Fruit fly (Drosophila melanogaster) whole organism, adult: ENCODE data around the gene CG32276.

Experiments used
- CG11617 ChIP-seq: fragments of 200-800 bp; sonication (Bioruptor generic); optimal IDR thresholded peaks from 2 replicates; lab custom pipeline; 2017; ENCODE audit warnings: mild to moderate bottlenecking, missing biosample characterization, missing genetic modification reagents, missing genetic modification characterization
- CG12768 ChIP-seq: fragments of 200-800 bp; sonication (Bioruptor generic); optimal IDR thresholded peaks from 2 replicates; lab custom pipeline; 2017; ENCODE audit warnings: missing biosample characterization, missing genetic modification characterization, mild to moderate bottlenecking, moderate library complexity, missing genetic modification reagents
- CG14711 ChIP-seq: fragments of 200-800 bp; sonication (Bioruptor generic); optimal IDR thresholded peaks from 2 replicates; lab custom pipeline; 2018; ENCODE audit warnings: missing biosample characterization, mild to moderate bottlenecking, missing genetic modification characterization, moderate library complexity
- CG1620 ChIP-seq: fragments of 200-800 bp; sonication (Bioruptor generic); optimal IDR thresholded peaks from 2 replicates; lab custom pipeline; 2016; ENCODE audit warnings: missing biosample characterization, missing genetic modification characterization
- CG33017 ChIP-seq: fragments of 200-800 bp; sonication (Bioruptor generic); optimal IDR thresholded peaks from 2 replicates; lab custom pipeline; 2018; ENCODE audit warnings: missing biosample characterization, mild to moderate bottlenecking, missing genetic modification characterization, moderate library complexity
- CG5204 ChIP-seq: fragments of 200-800 bp; sonication (Bioruptor generic); optimal IDR thresholded peaks from 2 replicates; lab custom pipeline; 2016; ENCODE audit warnings: missing biosample characterization, missing genetic modification characterization
- CG7045 ChIP-seq: fragments of 200-800 bp; sonication (Bioruptor generic); optimal IDR thresholded peaks from 2 replicates; lab custom pipeline; 2017; ENCODE audit warnings: missing biosample characterization, mild to moderate bottlenecking, missing genetic modification characterization
- CG7101 ChIP-seq: fragments of 200-800 bp; sonication (Bioruptor generic); optimal IDR thresholded peaks from 2 replicates; lab custom pipeline; 2018; ENCODE audit warnings: missing biosample characterization, mild to moderate bottlenecking, missing genetic modification characterization, moderate library complexity
- Clk ChIP-seq: fragments of 200-800 bp; sonication (Bioruptor generic); optimal IDR thresholded peaks from 2 replicates; lab custom pipeline; 2017; ENCODE audit warnings: missing biosample characterization, missing genetic modification characterization
- Crg-1 ChIP-seq: fragments of 200-800 bp; sonication (Bioruptor generic); optimal IDR thresholded peaks from 2 replicates; lab custom pipeline; 2016; ENCODE audit warnings: missing biosample characterization, missing genetic modification characterization
- Hr96 ChIP-seq: fragments of 200-800 bp; sonication (Bioruptor generic); optimal IDR thresholded peaks from 2 replicates; lab custom pipeline; 2016; ENCODE audit warnings: missing biosample characterization, missing genetic modification characterization
- Mnt ChIP-seq: fragments of 200-800 bp; sonication (Bioruptor generic); optimal IDR thresholded peaks from 2 replicates; lab custom pipeline; 2016; ENCODE audit warnings: missing biosample characterization, mild to moderate bottlenecking, missing genetic modification characterization
- bab1 ChIP-seq: fragments of 200-800 bp; sonication (Bioruptor generic); optimal IDR thresholded peaks from 3 replicates; lab custom pipeline; 2019; ENCODE audit warnings: missing biosample characterization, mild to moderate bottlenecking, missing genetic modification characterization, moderate library complexity
- cic ChIP-seq: fragments of 200-800 bp; sonication (Bioruptor generic); optimal IDR thresholded peaks from 2 replicates; lab custom pipeline; 2017; ENCODE audit warnings: missing biosample characterization, mild to moderate bottlenecking, missing genetic modification characterization, moderate library complexity
- cnc ChIP-seq, 2 experiments: fragments of >200 bp; optimal IDR thresholded peaks; 2 replicates each; lab custom pipeline; 2017
- kay ChIP-seq: fragments of 200-800 bp; sonication (Bioruptor generic); peaks from one replicate; lab custom pipeline; 2016; ENCODE audit warnings: missing biosample characterization, missing genetic modification characterization, borderline replicate concordance
- ovo ChIP-seq: fragments of 200-800 bp; sonication (Bioruptor generic); optimal IDR thresholded peaks from 2 replicates; lab custom pipeline; 2016; ENCODE audit warnings: missing biosample characterization, missing genetic modification characterization
- pad ChIP-seq: fragments of 200-800 bp; sonication (Bioruptor generic); optimal IDR thresholded peaks from 3 replicates; lab custom pipeline; 2017; ENCODE audit warnings: missing biosample characterization, missing genetic modification characterization, mild to moderate bottlenecking, moderate library complexity, missing genetic modification reagents
- tj ChIP-seq: fragments of 200-800 bp; sonication (Bioruptor generic); optimal IDR thresholded peaks from 3 replicates; lab custom pipeline; 2017; ENCODE audit warnings: missing biosample characterization, mild to moderate bottlenecking, missing genetic modification characterization, moderate library complexity
- toe ChIP-seq: fragments of 200-800 bp; sonication (Bioruptor generic); optimal IDR thresholded peaks from 2 replicates; lab custom pipeline; 2016; ENCODE audit warnings: missing biosample characterization, missing genetic modification characterization

CG32276 gene

DNA sequence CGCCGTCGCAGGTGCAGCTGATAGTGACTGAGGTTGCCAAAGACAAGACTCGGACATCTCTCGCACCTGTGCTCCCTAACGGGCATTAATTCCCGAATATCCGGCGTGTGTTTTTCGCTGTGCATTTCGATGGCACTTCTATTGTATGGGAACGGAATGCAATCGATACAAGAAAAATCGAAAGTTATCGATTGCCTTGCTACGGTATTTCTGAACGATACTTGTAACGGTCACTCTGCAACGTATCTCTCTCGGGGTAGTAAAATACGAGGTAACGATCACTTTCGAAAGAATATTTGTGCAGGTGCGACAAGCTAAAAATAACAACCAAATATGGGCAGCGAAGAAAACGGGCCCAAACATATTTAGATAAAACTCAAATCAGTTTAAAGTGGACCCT is 33.9 kb downstream of the CG32276 start, which contains the start of gene CG32280:
CG32280 (plus strand) TSS at position 231 of the 400 bp plus-strand sequence.
- peak; percentile 30 for TF ChIP-seq Mnt (GFP tag; lab: Kevin White, UChicago)
- no peak for TF ChIP-seq CG14711 (tag; lab: Kevin White, UChicago)
- no peak for TF ChIP-seq Clk (GFP tag; lab: Kevin White, UChicago)
- TF ChIP-seq pad, result no peak
- no peak for TF ChIP-seq tj (GFP tag; lab: Kevin White, UChicago)
- peak; percentile 57 for TF ChIP-seq Crg-1 (GFP tag; lab: Kevin White, UChicago)
- peak; percentile 60 for TF ChIP-seq bab1 (GFP tag; lab: Kevin White, UChicago)
- TF ChIP-seq ovo (GFP tag; lab: Kevin White, UChicago), result peak; percentile 39
- TF ChIP-seq Hr96 (GFP tag; lab: Kevin White, UChicago), result no peak
- TF ChIP-seq CG33017 (tag; lab: Kevin White, UChicago), result no peak
- TF ChIP-seq cnc (optimal IDR thresholded peaks at IDR 0.05; lab: Kevin White, UChicago), result no peak
- TF ChIP-seq toe, result no peak
- TF ChIP-seq CG1620 (GFP tag; lab: Kevin White, UChicago), result no peak
- no peak for TF ChIP-seq CG12768 (GFP tag; lab: Kevin White, UChicago)
- TF ChIP-seq kay (GFP tag; lab: Kevin White, UChicago), result no peak
- TF ChIP-seq CG5204 (GFP tag; lab: Kevin White, UChicago), result no peak
- no peak for TF ChIP-seq CG7045 (GFP tag; lab: Kevin White, UChicago)
- TF ChIP-seq CG7101 (tag; lab: Kevin White, UChicago), result peak; percentile 10
- peak; percentile 19 for TF ChIP-seq CG11617
- peak; percentile 17 for TF ChIP-seq cic (GFP tag; lab: Kevin White, UChicago)

DNA sequence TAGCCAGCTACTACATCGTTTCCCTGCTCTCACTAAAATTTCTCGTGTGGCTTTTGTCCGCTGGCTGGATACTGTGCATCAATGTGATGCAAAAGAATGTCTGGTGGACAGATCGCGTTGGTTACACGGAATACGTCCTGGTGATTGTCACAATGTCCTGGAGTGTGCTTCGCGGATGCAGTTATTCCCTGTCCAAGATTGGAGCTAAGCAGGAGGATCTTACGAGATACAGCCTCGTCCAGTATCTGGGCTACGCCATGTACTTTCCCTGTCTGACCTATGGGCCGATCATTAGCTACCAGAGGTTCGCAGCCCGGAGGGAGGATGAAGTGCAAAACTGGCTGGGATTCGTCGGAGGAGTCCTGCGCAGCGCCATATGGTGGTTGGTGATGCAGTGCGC is 36.3 kb downstream of the CG32276 start:
- no peak for TF ChIP-seq tj (GFP tag; lab: Kevin White, UChicago)
- no peak for TF ChIP-seq Hr96 (GFP tag; lab: Kevin White, UChicago)
- TF ChIP-seq CG11617, result no peak
- no peak for TF ChIP-seq Mnt (GFP tag; lab: Kevin White, UChicago)
- TF ChIP-seq cnc (optimal IDR thresholded peaks at IDR 0.05; lab: Kevin White, UChicago), result no peak
- TF ChIP-seq cic (GFP tag; lab: Kevin White, UChicago), result no peak
- TF ChIP-seq Crg-1 (GFP tag; lab: Kevin White, UChicago), result no peak
- no peak for TF ChIP-seq CG1620 (GFP tag; lab: Kevin White, UChicago)
- TF ChIP-seq Clk (GFP tag; lab: Kevin White, UChicago), result no peak
- TF ChIP-seq ovo (GFP tag; lab: Kevin White, UChicago), result no peak
- no peak for TF ChIP-seq CG5204 (GFP tag; lab: Kevin White, UChicago)
- TF ChIP-seq bab1 (GFP tag; lab: Kevin White, UChicago), result no peak
- no peak for TF ChIP-seq CG12768 (GFP tag; lab: Kevin White, UChicago)
- no peak for TF ChIP-seq CG14711 (tag; lab: Kevin White, UChicago)
- no peak for TF ChIP-seq pad

DNA sequence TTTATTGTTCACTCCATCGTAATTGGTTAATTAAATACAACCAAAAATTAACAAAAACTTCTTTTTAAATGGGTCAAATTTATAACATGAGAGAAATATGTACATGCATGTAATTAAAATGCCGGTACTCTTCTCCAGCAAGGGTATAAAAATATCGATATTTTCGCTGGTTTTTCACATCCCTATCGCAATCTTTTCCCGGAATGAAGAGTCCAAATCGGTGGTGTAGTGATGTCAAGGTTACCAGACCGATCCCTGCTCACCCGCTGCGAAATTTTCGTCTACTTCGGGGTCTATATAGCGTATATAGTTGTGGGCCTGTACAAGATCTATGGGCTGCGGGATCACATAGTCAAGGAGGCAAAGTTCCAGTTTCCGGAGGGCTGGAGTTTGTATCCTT is 36.9 kb downstream of the CG32276 start, which contains the start of gene rasp:
rasp (plus strand) TSS at position 213 of the 400 bp plus-strand sequence.
- TF ChIP-seq Hr96 (GFP tag; lab: Kevin White, UChicago) (no peak), CG33017 (tag; lab: Kevin White, UChicago) (no peak), CG5204 (GFP tag; lab: Kevin White, UChicago) (no peak), Crg-1 (GFP tag; lab: Kevin White, UChicago) (no peak), bab1 (GFP tag; lab: Kevin White, UChicago) (no peak), toe (no peak), CG7045 (GFP tag; lab: Kevin White, UChicago) (no peak), tj (GFP tag; lab: Kevin White, UChicago) (no peak), kay (GFP tag; lab: Kevin White, UChicago) (no peak), CG7101 (tag; lab: Kevin White, UChicago) (no peak), CG12768 (GFP tag; lab: Kevin White, UChicago) (no peak), ovo (GFP tag; lab: Kevin White, UChicago) (no peak), CG1620 (GFP tag; lab: Kevin White, UChicago) (no peak), CG14711 (tag; lab: Kevin White, UChicago) (no peak), CG11617 (no peak), pad (no peak), cnc (optimal IDR thresholded peaks at IDR 0.05; lab: Kevin White, UChicago) (no peak)

DNA sequence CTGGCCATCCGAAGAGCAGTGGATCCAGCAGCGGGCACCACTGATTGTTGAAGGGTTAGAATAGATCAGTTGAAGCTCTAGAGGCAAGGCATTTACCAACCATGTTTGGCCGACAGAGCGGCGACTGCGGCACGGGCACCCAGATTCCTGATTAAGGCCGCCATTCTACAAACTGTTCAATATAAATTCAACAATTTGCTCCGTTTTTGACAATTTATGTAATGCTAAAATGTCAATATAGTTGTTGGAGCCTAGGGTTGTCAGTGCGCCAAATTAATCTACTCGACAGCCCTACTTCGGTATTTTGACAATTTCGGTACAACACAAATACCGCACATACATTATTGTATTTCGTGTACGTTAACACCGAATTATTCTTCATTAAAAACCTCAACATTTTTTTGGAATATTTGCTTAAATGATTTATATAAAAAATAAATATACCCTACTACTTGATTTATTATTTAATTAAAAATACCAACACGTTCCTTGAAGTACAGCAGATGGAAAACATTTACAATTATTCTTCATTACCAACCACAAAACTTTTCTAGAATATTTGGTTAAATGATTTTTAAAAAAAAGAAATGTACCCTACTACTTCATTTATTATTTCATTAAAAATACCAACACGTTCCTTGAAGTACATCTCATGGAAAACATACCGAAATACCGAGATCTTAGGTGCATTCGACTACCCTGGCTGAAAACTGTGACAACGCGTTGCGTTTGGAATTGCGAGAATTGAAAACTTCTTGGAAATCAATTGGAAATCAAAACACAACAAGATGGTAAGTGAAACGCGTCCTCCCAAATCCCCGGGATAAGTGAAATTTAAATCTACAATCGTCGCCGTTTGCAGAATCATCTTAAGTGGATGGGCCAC is 39.3 kb downstream of the CG32276 start, which contains the start of the genes ND-30 and CG15812:
ND-30 (minus strand) TSS at position 270 of the 886 bp plus-strand sequence.
CG15812 (plus strand) TSS at position 683 of the 886 bp plus-strand sequence.
- TF ChIP-seq CG7101 (tag; lab: Kevin White, UChicago), result peak; percentile 34
- TF ChIP-seq CG1620 (GFP tag; lab: Kevin White, UChicago), result peak; percentile 29
- peak; percentile 15 for TF ChIP-seq tj (GFP tag; lab: Kevin White, UChicago)
- TF ChIP-seq CG11617, result peak; percentile 53
- no peak for TF ChIP-seq Mnt (GFP tag; lab: Kevin White, UChicago)
- TF ChIP-seq Crg-1 (GFP tag; lab: Kevin White, UChicago), result peak; percentile 31
- TF ChIP-seq cic (GFP tag; lab: Kevin White, UChicago), result no peak
- TF ChIP-seq CG14711 (tag; lab: Kevin White, UChicago), result peak; percentile 94

DNA sequence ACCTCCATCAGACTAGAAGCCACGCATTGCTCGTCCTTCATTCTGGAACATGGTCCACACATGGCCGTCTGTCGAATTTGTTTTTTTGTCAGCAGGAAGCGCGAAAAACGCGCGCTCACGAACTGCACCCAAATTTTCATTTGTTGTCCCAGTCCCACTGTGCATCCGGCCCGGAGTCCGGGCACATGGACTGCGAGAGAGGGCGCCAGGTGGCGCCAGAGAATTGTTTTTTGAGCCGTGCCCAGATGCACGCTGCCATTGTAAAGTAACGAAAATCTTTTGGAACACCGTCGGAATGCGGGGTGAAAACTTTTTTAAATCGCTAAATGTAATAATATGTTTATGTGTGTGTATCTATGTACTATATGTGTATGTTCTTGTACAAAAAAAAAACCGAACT is 41.2 kb downstream of the CG32276 start:
- TF ChIP-seq Crg-1 (GFP tag; lab: Kevin White, UChicago) (no peak), CG7101 (tag; lab: Kevin White, UChicago) (no peak), CG7045 (GFP tag; lab: Kevin White, UChicago) (no peak), cic (GFP tag; lab: Kevin White, UChicago) (no peak), toe (no peak), pad (no peak), CG11617 (no peak), cnc (optimal IDR thresholded peaks at IDR 0.05; lab: Kevin White, UChicago) (no peak), CG1620 (GFP tag; lab: Kevin White, UChicago) (no peak), bab1 (GFP tag; lab: Kevin White, UChicago) (no peak), Mnt (GFP tag; lab: Kevin White, UChicago) (no peak), Clk (GFP tag; lab: Kevin White, UChicago) (no peak), kay (GFP tag; lab: Kevin White, UChicago) (no peak), ovo (GFP tag; lab: Kevin White, UChicago) (no peak), CG12768 (GFP tag; lab: Kevin White, UChicago) (no peak), CG33017 (tag; lab: Kevin White, UChicago) (no peak), Hr96 (GFP tag; lab: Kevin White, UChicago) (no peak), tj (GFP tag; lab: Kevin White, UChicago) (no peak), CG5204 (GFP tag; lab: Kevin White, UChicago) (no peak), CG14711 (tag; lab: Kevin White, UChicago) (no peak)
